Fruit fly (Drosophila melanogaster): ENCODE data around the gene CG43389.

dm6 chr3L:3242121-3243083 lies 5.4 kb upstream of the CG43389 start:
- TF ChIP-seq CG8478 (optimal IDR thresholded peaks at IDR 0.05), result no peak
- no peak for TF ChIP-seq CTCF (optimal IDR thresholded peaks at IDR 0.05)
